Worm (Caenorhabditis elegans) whole organism, L1 larva: Measurements from ENCODE around the gene test-1.

Experiments
- ama-1 ChIP-seq: fragments of 150-350 bp; optimal IDR thresholded peaks from 2 replicates; lab custom pipeline; 2014
- blmp-1 ChIP-seq: fragments of 150-350 bp; optimal IDR thresholded peaks from 2 replicates; lab custom pipeline; 2014; ENCODE audit warnings: missing biosample characterization, missing genetic modification characterization
- egl-27 ChIP-seq, 2 experiments: fragments of 150-350 bp in 1 of 2; sonication (generic microtip); optimal IDR thresholded peaks; 3 replicates each; lab custom pipeline; 2017 to 2018; ENCODE audit warnings: missing biosample characterization in 2 of 2, missing genetic modification characterization in 2 of 2, missing genetic modification reagents in 2 of 2
- fkh-4 ChIP-seq: sonication (generic microtip); optimal IDR thresholded peaks from 2 replicates; lab custom pipeline; 2016; ENCODE audit warnings: missing compliant biosample characterization, missing genetic modification characterization, borderline replicate concordance
- fkh-8 ChIP-seq: sonication (generic microtip); optimal IDR thresholded peaks from 2 replicates; lab custom pipeline; 2016; ENCODE audit warnings: mild to moderate bottlenecking, missing genetic modification characterization, missing compliant biosample characterization
- lin-39 ChIP-seq: fragments of 150-350 bp; optimal IDR thresholded peaks from 2 replicates; lab custom pipeline; 2014; ENCODE audit warnings: missing biosample characterization, missing genetic modification reagents, missing genetic modification characterization
- lir-3 ChIP-seq: sonication (generic microtip); optimal IDR thresholded peaks from 2 replicates; lab custom pipeline; 2016; ENCODE audit warnings: mild to moderate bottlenecking, missing genetic modification characterization, moderate library complexity, missing compliant biosample characterization; ENCODE audit not compliant: poor library complexity
- lsy-2 ChIP-seq, 2 experiments: fragments of 150-350 bp; optimal IDR thresholded peaks; 2 replicates each; lab custom pipeline; 2014; ENCODE audit warnings: missing biosample characterization in 2 of 2, missing genetic modification characterization in 2 of 2
- nhr-12 ChIP-seq: sonication (generic microtip); optimal IDR thresholded peaks from 2 replicates; lab custom pipeline; 2017; ENCODE audit warnings: missing biosample characterization, missing genetic modification characterization
- pag-3 ChIP-seq: sonication (generic microtip); optimal IDR thresholded peaks from 2 replicates; lab custom pipeline; 2017; ENCODE audit warnings: missing genetic modification characterization, mild to moderate bottlenecking, missing compliant biosample characterization, antibody characterized with exemption, borderline replicate concordance; ENCODE audit not compliant: insufficient read depth
- pqm-1 ChIP-seq: sonication (generic microtip); optimal IDR thresholded peaks from 3 replicates; lab custom pipeline; 2017; ENCODE audit warnings: missing biosample characterization, missing genetic modification characterization
- snpc-4 ChIP-seq: fragments of 150-350 bp; optimal IDR thresholded peaks from 2 replicates; lab custom pipeline; 2014; ENCODE audit warnings: missing biosample characterization, missing genetic modification characterization
- snu-23 ChIP-seq: sonication (generic microtip); optimal IDR thresholded peaks from 2 replicates; lab custom pipeline; 2016; ENCODE audit warnings: missing genetic modification characterization, missing compliant biosample characterization
- unc-62 ChIP-seq: fragments of 150-350 bp; optimal IDR thresholded peaks from 2 replicates; lab custom pipeline; 2014; ENCODE audit warnings: missing biosample characterization, missing genetic modification reagents, missing genetic modification characterization

- peak; percentile 36 for TF ChIP-seq fkh-8 (tag; lab: Kevin White, UChicago)
- no peak for TF ChIP-seq unc-62 (GFP tag; lab: Kevin White, UChicago)
- TF ChIP-seq snu-23 (GFP tag; lab: Kevin White, UChicago): peak; percentile 35
- no peak for TF ChIP-seq lsy-2 (tag; optimal IDR thresholded peaks at IDR 0.05; lab: Kevin White, UChicago)
- no peak for TF ChIP-seq fkh-4 (tag; lab: Kevin White, UChicago)
- TF ChIP-seq lir-3: no peak
- TF ChIP-seq egl-27 (tag; optimal IDR thresholded peaks at IDR 0.05; lab: Kevin White, UChicago): no peak
- peak; percentile 66 for TF ChIP-seq blmp-1 (tag; lab: Kevin White, UChicago)
- no peak for TF ChIP-seq snpc-4
- no peak for TF ChIP-seq ama-1 (lab: Kevin White, UChicago)
- TF ChIP-seq pqm-1 (tag; lab: Kevin White, UChicago): no peak
- no peak for TF ChIP-seq nhr-12 (tag; lab: Kevin White, UChicago)
- no peak for TF ChIP-seq pag-3 (tag; lab: Kevin White, UChicago)
- TF ChIP-seq lin-39: no peak
Observed at ce11 chrIV:2195598-2195997, 58.8 kb downstream of the test-1 start.
